Fruit fly (Drosophila melanogaster): ENCODE results near the gene LManI.

LManI gene

dm6 chr2L:10457191-10457899, at the start of gene LManI, which contains the start of gene LManII:
TSS of gene LManI (minus strand) at chr2L:10457241.
TSS of gene LManII (plus strand) at chr2L:10457658.
- no peak for TF ChIP-seq noc (tag; optimal IDR thresholded peaks at IDR 0.05)

- TF ChIP-seq noc (tag; optimal IDR thresholded peaks at IDR 0.05) = no peak
These were observed 48.3 kb upstream of the LManI start for dm6 chr2L:10505345-10505744.

- TF ChIP-seq noc (tag; optimal IDR thresholded peaks at IDR 0.05) = no peak
These were observed 47.9 kb upstream of the LManI start for dm6 chr2L:10504895-10505294.

- no peak for TF ChIP-seq noc (tag; optimal IDR thresholded peaks at IDR 0.05)
These were observed 46.4 kb upstream of the LManI start for dm6 chr2L:10503356-10503977.

- peak; percentile 27 for TF ChIP-seq noc (tag; optimal IDR thresholded peaks at IDR 0.05)
These were observed 45.8 kb upstream of the LManI start for dm6 chr2L:10502862-10503261.

- no peak for TF ChIP-seq noc (tag; optimal IDR thresholded peaks at IDR 0.05)
These were observed 45.2 kb upstream of the LManI start for dm6 chr2L:10502244-10502643.

dm6 chr2L:10500309-10500974, 43.4 kb upstream of the LManI start:
- no peak for TF ChIP-seq noc (tag; optimal IDR thresholded peaks at IDR 0.05)

- no peak for TF ChIP-seq noc (tag; optimal IDR thresholded peaks at IDR 0.05)
These were observed 42.6 kb upstream of the LManI start for dm6 chr2L:10499608-10500007.

- TF ChIP-seq noc (tag; optimal IDR thresholded peaks at IDR 0.05) = no peak
These were observed 40.2 kb upstream of the LManI start for dm6 chr2L:10497106-10497800.

dm6 chr2L:10496338-10496737, 39.3 kb upstream of the LManI start:
- no peak for TF ChIP-seq noc (tag; optimal IDR thresholded peaks at IDR 0.05)

- no peak for TF ChIP-seq noc (tag; optimal IDR thresholded peaks at IDR 0.05)
These were observed 38.5 kb upstream of the LManI start for dm6 chr2L:10495495-10495894.

dm6 chr2L:10491354-10491753, 34.3 kb upstream of the LManI start, which contains the start of gene CG13144:
TSS of gene CG13144 (minus strand) at chr2L:10491454.
- TF ChIP-seq noc (tag; optimal IDR thresholded peaks at IDR 0.05) = no peak

- TF ChIP-seq noc (tag; optimal IDR thresholded peaks at IDR 0.05) = no peak
These were observed 31.6 kb upstream of the LManI start, which contains the start of the genes Cog4 and CG6144 for dm6 chr2L:10488484-10489223. TSS of gene Cog4 (minus strand) at chr2L:10488622. TSS of gene CG6144 (plus strand) at chr2L:10488694.

dm6 chr2L:10483073-10483472, 26.0 kb upstream of the LManI start, which contains the start of gene Grip75:
TSS of gene Grip75 (plus strand) at chr2L:10483295.
- no peak for TF ChIP-seq noc (tag; optimal IDR thresholded peaks at IDR 0.05)

- TF ChIP-seq noc (tag; optimal IDR thresholded peaks at IDR 0.05) = no peak
These were observed 22.8 kb upstream of the LManI start for dm6 chr2L:10479859-10480258.

Measured in whole organism, larva.